Worm (Caenorhabditis elegans): Measurements from ENCODE around the gene scd-2.
A peak's percentile ranks its signal among the peaks of the same experiment; 100 is the strongest.

The scd-2 gene

DNA sequence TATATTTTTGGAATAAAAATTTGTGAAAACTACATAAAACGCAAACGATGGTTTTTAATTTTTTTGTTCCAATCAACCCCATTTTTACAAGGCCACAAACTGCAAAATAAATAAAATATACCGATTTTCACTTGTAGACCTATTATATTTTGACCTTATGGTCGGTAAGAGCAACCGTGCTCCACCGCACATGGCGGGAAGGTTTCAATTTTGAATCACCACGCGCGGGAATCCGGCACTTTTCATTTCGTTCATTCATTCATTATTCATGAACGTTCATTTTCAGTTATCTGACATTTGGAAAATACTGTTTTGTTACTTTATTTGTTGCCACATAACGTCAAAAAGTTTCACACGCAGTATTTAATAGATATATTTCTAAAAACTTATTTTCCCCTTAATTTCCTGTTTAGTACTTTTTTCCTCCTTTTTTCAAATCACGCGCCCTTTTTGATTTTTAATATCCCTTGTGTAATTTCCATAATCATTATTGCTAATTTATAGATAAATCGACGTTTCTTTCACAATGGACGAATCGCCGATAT, 39.3 kb upstream of the scd-2 start, which contains the start of gene hcp-1 (continued):
- TF ChIP-seq pag-3 (tag; optimal IDR thresholded peaks at IDR 0.05; ENCODE audit: borderline replicate concordance, insufficient read depth): no peak
- no peak for TF ChIP-seq ztf-4 (tag; optimal IDR thresholded peaks at IDR 0.05)
- TF ChIP-seq xbp-1 (tag; optimal IDR thresholded peaks at IDR 0.05): peak; percentile 41
- peak; percentile 37 for TF ChIP-seq rnt-1 (tag; optimal IDR thresholded peaks at IDR 0.05)
- no peak for TF ChIP-seq mef-2 (tag; optimal IDR thresholded peaks at IDR 0.05)
- TF ChIP-seq nhr-11 (tag; optimal IDR thresholded peaks at IDR 0.05): no peak
- TF ChIP-seq unc-62 (GFP tag; optimal IDR thresholded peaks at IDR 0.05): no peak
- peak; percentile 57 for TF ChIP-seq mep-1 (tag; optimal IDR thresholded peaks at IDR 0.05)
- no peak for TF ChIP-seq dsc-1 (tag; optimal IDR thresholded peaks at IDR 0.05)
- TF ChIP-seq aly-2 (tag; optimal IDR thresholded peaks at IDR 0.05): no peak
- TF ChIP-seq sptf-1 (tag; optimal IDR thresholded peaks at IDR 0.05): no peak
- peak; percentile 61 for TF ChIP-seq C16A3.4 (tag; optimal IDR thresholded peaks at IDR 0.05)
- no peak for TF ChIP-seq C04F5.9 (tag; optimal IDR thresholded peaks at IDR 0.05)
- TF ChIP-seq alr-1 (tag; optimal IDR thresholded peaks at IDR 0.05; ENCODE audit: borderline replicate concordance): no peak
- peak; percentile 83 for TF ChIP-seq blmp-1 (tag; optimal IDR thresholded peaks at IDR 0.05)
- TF ChIP-seq isw-1 (GFP tag; IDR thresholded peaks at IDR 0.05): peak; percentile 3; the same call in 1 of the 2 replicates
- no peak for TF ChIP-seq ceh-88 (GFP tag; IDR thresholded peaks at IDR 0.05)
- TF ChIP-seq efl-3 (GFP tag; optimal IDR thresholded peaks at IDR 0.05): no peak
- no peak for TF ChIP-seq tlp-1 (tag; optimal IDR thresholded peaks at IDR 0.05)
- no peak for TF ChIP-seq fkh-4 (tag; optimal IDR thresholded peaks at IDR 0.05; ENCODE audit: borderline replicate concordance)
- TF ChIP-seq nhr-237 (tag; optimal IDR thresholded peaks at IDR 0.05): no peak
- TF ChIP-seq skn-1 (tag; optimal IDR thresholded peaks at IDR 0.05): no peak
- TF ChIP-seq lin-39 (tag; optimal IDR thresholded peaks at IDR 0.05): no peak
- TF ChIP-seq ztf-11 (tag; optimal IDR thresholded peaks at IDR 0.05): no peak
- TF ChIP-seq irx-1 (tag; optimal IDR thresholded peaks at IDR 0.05): no peak
- peak; percentile 84 to 95 for TF ChIP-seq lin-35 (GFP tag; optimal IDR thresholded peaks at IDR 0.05)
- no peak for TF ChIP-seq nhr-90 (tag; optimal IDR thresholded peaks at IDR 0.05; ENCODE audit: poor library complexity)
- TF ChIP-seq egl-27 (tag; optimal IDR thresholded peaks at IDR 0.05): no peak
- peak; percentile 29 for TF ChIP-seq F16B12.6 (tag; optimal IDR thresholded peaks at IDR 0.05)
- no peak for TF ChIP-seq ceh-63 (GFP tag; optimal IDR thresholded peaks at IDR 0.05)
- no peak for TF ChIP-seq Y116A8C.19 (tag; optimal IDR thresholded peaks at IDR 0.05; ENCODE audit: borderline replicate concordance)
- TF ChIP-seq aha-1 (tag; optimal IDR thresholded peaks at IDR 0.05): no peak
- TF ChIP-seq sox-4 (tag; optimal IDR thresholded peaks at IDR 0.05): no peak
- TF ChIP-seq hpl-2 (GFP tag; optimal IDR thresholded peaks at IDR 0.05): no peak
- TF ChIP-seq nhr-12 (tag; optimal IDR thresholded peaks at IDR 0.05): no peak
- no peak for TF ChIP-seq nhr-28 (tag; optimal IDR thresholded peaks at IDR 0.05)
- no peak for TF ChIP-seq elt-3 (tag; optimal IDR thresholded peaks at IDR 0.05)
- no peak for TF ChIP-seq snpc-4 (tag; optimal IDR thresholded peaks at IDR 0.05)
- no peak for TF ChIP-seq egl-13 (tag; optimal IDR thresholded peaks at IDR 0.05)

DNA sequence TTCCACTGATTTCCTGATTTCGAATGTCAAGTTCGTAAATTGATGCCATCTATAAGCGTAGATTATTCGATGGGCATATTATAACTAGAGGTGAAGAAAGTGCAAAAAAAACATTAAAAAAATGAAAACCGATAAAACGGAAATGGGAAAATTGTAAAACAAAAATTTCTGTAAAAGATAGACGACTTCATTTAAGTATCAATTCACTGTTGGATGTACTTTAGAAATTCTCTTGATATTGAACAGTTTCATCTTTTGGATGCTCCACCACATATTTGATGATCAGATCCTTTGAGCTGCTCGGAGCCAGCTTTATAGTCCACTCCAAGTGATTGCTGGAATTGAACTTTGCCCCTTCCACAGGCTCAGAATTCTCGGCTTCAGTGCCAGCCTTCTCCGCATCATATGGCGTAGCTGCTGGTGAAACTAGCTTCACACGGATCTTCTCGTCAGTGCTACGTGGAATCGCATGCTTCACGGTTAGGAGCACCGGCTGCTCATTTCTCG, 30.4 kb upstream of the scd-2 start, which contains the start of gene ZK1055.6:
ZK1055.6 (minus strand) TSS at position 51 of the 507 bp plus-strand sequence.
- TF ChIP-seq ztf-4 (tag; optimal IDR thresholded peaks at IDR 0.05) (no peak), grh-1 (GFP tag; IDR thresholded peaks at IDR 0.05) (no peak), C04F5.9 (tag; optimal IDR thresholded peaks at IDR 0.05) (no peak), zag-1 (tag; optimal IDR thresholded peaks at IDR 0.05) (no peak), snu-23 (GFP tag; optimal IDR thresholded peaks at IDR 0.05) (no peak), aha-1 (tag; optimal IDR thresholded peaks at IDR 0.05) (no peak), hlh-4 (tag; optimal IDR thresholded peaks at IDR 0.05) (no peak), efl-3 (GFP tag; optimal IDR thresholded peaks at IDR 0.05) (no peak), isw-1 (GFP tag; IDR thresholded peaks at IDR 0.05) (no peak), C34B4.2 (tag; optimal IDR thresholded peaks at IDR 0.05) (no peak), ama-1 (optimal IDR thresholded peaks at IDR 0.05) (no peak), unc-62 (GFP tag; optimal IDR thresholded peaks at IDR 0.05) (no peak)

Measured in whole organism, L1 larva.